Worm (Caenorhabditis elegans): Measurements from ENCODE around the gene btb-18.

DNA sequence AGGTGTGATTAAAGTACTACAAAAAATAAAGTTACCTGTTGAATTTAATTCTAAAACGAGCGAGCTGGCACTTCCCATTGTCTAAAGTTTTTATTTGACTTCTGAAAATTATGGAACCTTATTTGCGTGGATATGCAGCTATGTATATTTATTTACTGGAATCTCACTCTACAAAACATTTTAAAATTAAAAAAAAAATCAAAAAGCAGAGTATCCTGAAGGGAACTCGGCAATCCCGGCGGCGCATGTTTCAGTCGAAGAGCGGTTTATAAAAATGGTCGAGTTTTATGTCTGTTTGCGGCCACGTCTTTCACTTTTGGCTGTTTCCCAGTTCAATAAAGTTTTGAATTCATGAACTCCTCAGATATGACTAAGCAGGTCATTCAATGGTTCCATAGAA, 39.0 kb downstream of the btb-18 start, which contains the start of gene F14D2.19:
- TF ChIP-seq elt-2 (tag; optimal IDR thresholded peaks at IDR 0.05) (no peak), aly-2 (tag; optimal IDR thresholded peaks at IDR 0.05) (no peak), fos-1 (tag; optimal IDR thresholded peaks at IDR 0.05) (no peak), blmp-1 (tag; optimal IDR thresholded peaks at IDR 0.05) (no peak), ztf-4 (tag; optimal IDR thresholded peaks at IDR 0.05) (no peak), elt-3 (tag; optimal IDR thresholded peaks at IDR 0.05) (no peak), nhr-90 (tag; optimal IDR thresholded peaks at IDR 0.05; ENCODE audit: poor library complexity) (no peak), lin-39 (tag; optimal IDR thresholded peaks at IDR 0.05) (no peak), jun-1 (tag; optimal IDR thresholded peaks at IDR 0.05) (no peak), pag-3 (tag; optimal IDR thresholded peaks at IDR 0.05; ENCODE audit: borderline replicate concordance, insufficient read depth) (no peak), lin-15B (tag; optimal IDR thresholded peaks at IDR 0.05) (no peak)
